Worm (Caenorhabditis elegans) whole organism, L4/young adult: Measurements from ENCODE around the gene srxa-12.

Experiments
- W03F9.2 ChIP-seq: fragments of 150-350 bp; optimal IDR thresholded peaks from 2 replicates; lab custom pipeline; 2014; ENCODE audit warnings: missing biosample characterization, missing genetic modification characterization
- dao-5 ChIP-seq: sonication (generic microtip); optimal IDR thresholded peaks from 2 replicates; lab custom pipeline; 2016; ENCODE audit warnings: missing genotype, missing genetic modification characterization, moderate library complexity, missing compliant biosample characterization
- him-1 ChIP-seq: sonication (generic microtip); optimal IDR thresholded peaks from 2 replicates; lab custom pipeline; 2016; ENCODE audit warnings: missing genotype, missing genetic modification reagents, missing genetic modification characterization, missing compliant biosample characterization

The srxa-12 gene

ce11 chrV:13934545-13934944 is 8.0 kb downstream of the srxa-12 start, which contains the start of gene R10D12.1:
TSS of gene R10D12.1 (minus strand) at chrV:13934645.
- TF ChIP-seq him-1 (tag; lab: Kevin White, UChicago) = no peak
- no peak for TF ChIP-seq dao-5 (tag; lab: Kevin White, UChicago)
- no peak for TF ChIP-seq W03F9.2 (tag; lab: Kevin White, UChicago)

ce11 chrV:13935423-13935822 is 8.9 kb downstream of the srxa-12 start:
- TF ChIP-seq him-1 (tag; lab: Kevin White, UChicago) (no peak), dao-5 (tag; lab: Kevin White, UChicago) (no peak), W03F9.2 (tag; lab: Kevin White, UChicago) (no peak)

- TF ChIP-seq W03F9.2 (tag; lab: Kevin White, UChicago) (no peak), dao-5 (tag; lab: Kevin White, UChicago) (no peak), him-1 (tag; lab: Kevin White, UChicago) (no peak)
Measured at ce11 chrV:13936052-13936451, 9.6 kb downstream of the srxa-12 start.

ce11 chrV:13936850-13937249 is 10.4 kb downstream of the srxa-12 start, which contains the start of gene srw-145:
TSS of gene srw-145 (plus strand) at chrV:13937150.
- TF ChIP-seq him-1 (tag; lab: Kevin White, UChicago) (no peak), W03F9.2 (tag; lab: Kevin White, UChicago) (no peak), dao-5 (tag; lab: Kevin White, UChicago) (no peak)

- TF ChIP-seq him-1 (tag; lab: Kevin White, UChicago) (no peak), dao-5 (tag; lab: Kevin White, UChicago) (no peak), W03F9.2 (tag; lab: Kevin White, UChicago) (no peak)
Measured at ce11 chrV:13942082-13942481, 15.6 kb downstream of the srxa-12 start, which contains the start of gene dpr-1. TSS of gene dpr-1 (minus strand) at chrV:13942182.

ce11 chrV:13946385-13947019 is 20.0 kb downstream of the srxa-12 start, which contains the start of the genes srx-10 and clec-226:
TSS of gene srx-10 (minus strand) at chrV:13946485.
TSS of gene clec-226 (plus strand) at chrV:13946969.
- TF ChIP-seq W03F9.2 (tag; lab: Kevin White, UChicago) = no peak
- TF ChIP-seq him-1 (tag; lab: Kevin White, UChicago) = no peak
- TF ChIP-seq dao-5 (tag; lab: Kevin White, UChicago) = no peak

- TF ChIP-seq W03F9.2 (tag; lab: Kevin White, UChicago) (no peak), dao-5 (tag; lab: Kevin White, UChicago) (no peak), him-1 (tag; lab: Kevin White, UChicago) (no peak)
Measured at ce11 chrV:13949010-13949409, 22.5 kb downstream of the srxa-12 start, which contains the start of gene R10D12.6. TSS of gene R10D12.6 (plus strand) at chrV:13949310.

ce11 chrV:13949752-13950151 is 23.3 kb downstream of the srxa-12 start, which contains the start of gene R10D12.7:
TSS of gene R10D12.7 (plus strand) at chrV:13950052.
- TF ChIP-seq him-1 (tag; lab: Kevin White, UChicago) = no peak

- no peak for TF ChIP-seq dao-5 (tag; lab: Kevin White, UChicago)
- no peak for TF ChIP-seq him-1 (tag; lab: Kevin White, UChicago)
- no peak for TF ChIP-seq W03F9.2 (tag; lab: Kevin White, UChicago)
Measured at ce11 chrV:13953191-13953590, 26.7 kb downstream of the srxa-12 start, which contains the start of gene R10D12.8. TSS of gene R10D12.8 (minus strand) at chrV:13953291.

ce11 chrV:13954056-13954455 is 27.6 kb downstream of the srxa-12 start, which contains the start of gene swt-6:
TSS of gene swt-6 (plus strand) at chrV:13954356.
- TF ChIP-seq dao-5 (tag; lab: Kevin White, UChicago) (no peak), him-1 (tag; lab: Kevin White, UChicago) (no peak), W03F9.2 (tag; lab: Kevin White, UChicago) (no peak)

- TF ChIP-seq dao-5 (tag; lab: Kevin White, UChicago) = no peak
- TF ChIP-seq him-1 (tag; lab: Kevin White, UChicago) = no peak
- no peak for TF ChIP-seq W03F9.2 (tag; lab: Kevin White, UChicago)
Measured at ce11 chrV:13955370-13956089, 29.0 kb downstream of the srxa-12 start.

ce11 chrV:13957691-13958090 is 31.2 kb downstream of the srxa-12 start:
- TF ChIP-seq dao-5 (tag; lab: Kevin White, UChicago) (no peak), him-1 (tag; lab: Kevin White, UChicago) (no peak), W03F9.2 (tag; lab: Kevin White, UChicago) (no peak)

- TF ChIP-seq him-1 (tag; lab: Kevin White, UChicago) = no peak
- TF ChIP-seq W03F9.2 (tag; lab: Kevin White, UChicago) = no peak
- no peak for TF ChIP-seq dao-5 (tag; lab: Kevin White, UChicago)
Measured at ce11 chrV:13958247-13958646, 31.7 kb downstream of the srxa-12 start, which contains the start of gene R10D12.10. TSS of gene R10D12.10 (minus strand) at chrV:13958347.
